Fruit fly (Drosophila melanogaster) whole organism, embryonic: ENCODE results near the gene gb.

ENCODE experiments used
- Adf1 ChIP-seq: fragments of 200-800 bp; sonication (Bioruptor generic); IDR thresholded peaks from 2 replicates; pipeline ENCODE4 v1.3.6; 2022; ENCODE audit warnings: missing biosample characterization, missing genetic modification characterization
- CG10147 ChIP-seq: fragments of 200-800 bp; sonication (Bioruptor generic); optimal IDR thresholded peaks from 2 replicates; lab custom pipeline; 2019; ENCODE audit warnings: missing biosample characterization, mild to moderate bottlenecking, missing genetic modification characterization, moderate library complexity
- CG10366 ChIP-seq: fragments of 200-800 bp; sonication (Bioruptor generic); IDR thresholded peaks from 2 replicates; pipeline ENCODE4 v1.3.6; 2022; ENCODE audit warnings: missing biosample characterization, missing genetic modification characterization
- CG10565 ChIP-seq: fragments of 200-800 bp; sonication (Bioruptor generic); optimal IDR thresholded peaks from 3 replicates; lab custom pipeline; 2016; ENCODE audit warnings: missing biosample characterization, mild to moderate bottlenecking, missing genetic modification characterization
- CG11723 ChIP-seq: fragments of 200-800 bp; sonication (Bioruptor generic); optimal IDR thresholded peaks from 2 replicates; lab custom pipeline; 2017; ENCODE audit warnings: missing biosample characterization, mild to moderate bottlenecking, missing genetic modification characterization
- CG12104 ChIP-seq: fragments of 200-800 bp; sonication (Bioruptor generic); optimal IDR thresholded peaks from 3 replicates; lab custom pipeline; 2016; ENCODE audit warnings: missing biosample characterization, missing genetic modification characterization
- CG12744 ChIP-seq: fragments of 200-800 bp; sonication (Bioruptor generic); optimal IDR thresholded peaks from 2 replicates; lab custom pipeline; 2016; ENCODE audit warnings: missing biosample characterization, missing genetic modification characterization
- CG13424 ChIP-seq: fragments of 200-800 bp; sonication (Bioruptor generic); optimal IDR thresholded peaks from 2 replicates; lab custom pipeline; 2019; ENCODE audit warnings: missing biosample characterization, mild to moderate bottlenecking, missing genetic modification characterization, moderate library complexity
- CG14667 ChIP-seq: fragments of 200-800 bp; sonication (Bioruptor generic); IDR thresholded peaks from 2 replicates; pipeline ENCODE4 v1.3.6; 2022; ENCODE audit warnings: missing biosample characterization, missing genetic modification characterization
- CG17186 ChIP-seq: fragments of 200-800 bp; sonication (Bioruptor generic); optimal IDR thresholded peaks from 3 replicates; lab custom pipeline; 2017; ENCODE audit warnings: missing biosample characterization, missing genetic modification reagents, missing genetic modification characterization
- CG18764 ChIP-seq: fragments of 200-800 bp; sonication (Bioruptor generic); optimal IDR thresholded peaks from 3 replicates; lab custom pipeline; 2016; ENCODE audit warnings: missing biosample characterization, missing genetic modification characterization
- CG2120 ChIP-seq: fragments of 200-800 bp; sonication (Bioruptor generic); optimal IDR thresholded peaks from 3 replicates; lab custom pipeline; 2016; ENCODE audit warnings: missing biosample characterization, missing genetic modification characterization
- CG31388 ChIP-seq: fragments of 200-800 bp; sonication (Bioruptor generic); optimal IDR thresholded peaks from 2 replicates; lab custom pipeline; 2016; ENCODE audit warnings: missing biosample characterization, missing genetic modification characterization
- CG32532 ChIP-seq: fragments of 200-800 bp; sonication (Bioruptor generic); IDR thresholded peaks from 2 replicates; pipeline ENCODE4 v1.3.6; 2022; ENCODE audit warnings: missing biosample characterization, missing genetic modification characterization
- CG33557 ChIP-seq: fragments of 200-800 bp; sonication (Bioruptor generic); optimal IDR thresholded peaks from 2 replicates; lab custom pipeline; 2019; ENCODE audit warnings: missing biosample characterization, mild to moderate bottlenecking, missing genetic modification characterization, moderate library complexity
- CG34376 ChIP-seq: fragments of 200-800 bp; sonication (Bioruptor generic); optimal IDR thresholded peaks from 2 replicates; lab custom pipeline; 2018; ENCODE audit warnings: missing biosample characterization, mild to moderate bottlenecking, missing genetic modification characterization
- CG42726 ChIP-seq: fragments of 200-800 bp; sonication (Bioruptor generic); IDR thresholded peaks from 2 replicates; pipeline ENCODE4 v1.3.6; 2022; ENCODE audit warnings: missing biosample characterization, missing genetic modification characterization; ENCODE audit not compliant: partially characterized antibody
- CG4282 ChIP-seq: fragments of 200-800 bp; sonication (Bioruptor generic); optimal IDR thresholded peaks from 2 replicates; lab custom pipeline; 2016; ENCODE audit warnings: missing biosample characterization, missing genetic modification characterization
- CG43689 ChIP-seq: fragments of 200-800 bp; sonication (Bioruptor generic); IDR thresholded peaks from 2 replicates; pipeline ENCODE4 v1.3.6; 2022; ENCODE audit warnings: missing biosample characterization, missing genetic modification characterization
- CG4404 ChIP-seq: fragments of 200-800 bp; sonication (Bioruptor generic); IDR thresholded peaks from 2 replicates; pipeline ENCODE4 v1.3.6; 2022; ENCODE audit warnings: missing biosample characterization, missing genetic modification characterization
- CG6175 ChIP-seq: fragments of 200-800 bp; sonication (Bioruptor generic); IDR thresholded peaks from 3 replicates; pipeline ENCODE4 v1.3.6; 2022; ENCODE audit warnings: missing biosample characterization, missing genetic modification characterization
- CG9609 ChIP-seq: fragments of 200-800 bp; sonication (Bioruptor generic); optimal IDR thresholded peaks from 3 replicates; lab custom pipeline; 2016; ENCODE audit warnings: missing biosample characterization, missing genetic modification characterization
- Fer3 ChIP-seq: fragments of 200-800 bp; sonication (Bioruptor generic); optimal IDR thresholded peaks from 2 replicates; lab custom pipeline; 2018; ENCODE audit warnings: missing biosample characterization, mild to moderate bottlenecking, missing genetic modification characterization, moderate library complexity
- HHEX ChIP-seq: fragments of 200-800 bp; sonication (Bioruptor generic); optimal IDR thresholded peaks from 3 replicates; lab custom pipeline; 2017; ENCODE audit warnings: missing biosample characterization, mild to moderate bottlenecking, missing genetic modification characterization, missing genetic modification reagents
- HmgD ChIP-seq: fragments of 200-800 bp; sonication (Bioruptor generic); optimal IDR thresholded peaks from 3 replicates; lab custom pipeline; 2016; ENCODE audit warnings: missing biosample characterization, missing genetic modification characterization
- Hmr ChIP-seq: fragments of 200-800 bp; sonication (Bioruptor generic); optimal IDR thresholded peaks from 3 replicates; lab custom pipeline; 2017; ENCODE audit warnings: mild to moderate bottlenecking, missing biosample characterization, missing genetic modification reagents, missing genetic modification characterization
- Hmx ChIP-seq: fragments of 200-800 bp; sonication (Bioruptor generic); optimal IDR thresholded peaks from 2 replicates; lab custom pipeline; 2016; ENCODE audit warnings: missing biosample characterization, missing genetic modification characterization
- Nf-YA ChIP-seq: fragments of 200-800 bp; sonication (Bioruptor generic); IDR thresholded peaks from 2 replicates; pipeline ENCODE4 v1.3.6; 2022; ENCODE audit warnings: missing biosample characterization, missing genetic modification characterization
- Oaz ChIP-seq: fragments of 200-800 bp; sonication (Bioruptor generic); IDR thresholded peaks from 2 replicates; pipeline ENCODE4 v1.3.6; 2022; ENCODE audit warnings: missing biosample characterization, missing genetic modification characterization
- Taf1 ChIP-seq: fragments of 200-800 bp; sonication (Bioruptor generic); IDR thresholded peaks from 2 replicates; pipeline ENCODE4 v1.3.6; 2022; ENCODE audit warnings: missing biosample characterization, missing genetic modification characterization
- Usf ChIP-seq: fragments of 200-800 bp; sonication (Bioruptor generic); optimal IDR thresholded peaks from 2 replicates; lab custom pipeline; 2017; ENCODE audit warnings: missing genotype, missing biosample characterization, missing genetic modification characterization
- ac ChIP-seq: fragments of 200-800 bp; sonication (Bioruptor generic); optimal IDR thresholded peaks from 3 replicates; lab custom pipeline; 2017; ENCODE audit warnings: missing biosample characterization, mild to moderate bottlenecking, missing genetic modification characterization
- ash1 ChIP-seq: fragments of 200-800 bp; sonication (Bioruptor generic); optimal IDR thresholded peaks from 2 replicates; lab custom pipeline; 2018; ENCODE audit warnings: missing biosample characterization, mild to moderate bottlenecking, missing genetic modification characterization
- chif ChIP-seq, 2 experiments: fragments of 200-800 bp; sonication (Bioruptor generic); optimal IDR thresholded peaks; 3 replicates each; lab custom pipeline; 2016; ENCODE audit warnings: missing biosample characterization in 2 of 2, missing genetic modification characterization in 2 of 2
- chinmo ChIP-seq: fragments of 200-800 bp; sonication (Bioruptor generic); IDR thresholded peaks from 4 replicates; pipeline ENCODE4 v1.3.6; 2022; ENCODE audit warnings: missing biosample characterization, missing genetic modification characterization; ENCODE audit not compliant: partially characterized antibody
- danr ChIP-seq: fragments of 200-800 bp; sonication (Bioruptor generic); IDR thresholded peaks from 2 replicates; pipeline ENCODE4 v1.3.6; 2022; ENCODE audit warnings: missing biosample characterization, missing genetic modification characterization
- dmrt99B ChIP-seq: fragments of 200-800 bp; sonication (Bioruptor generic); optimal IDR thresholded peaks from 2 replicates; lab custom pipeline; 2018; ENCODE audit warnings: missing biosample characterization, mild to moderate bottlenecking, missing genetic modification characterization, moderate library complexity
- fd102C ChIP-seq: fragments of 200-800 bp; sonication (Bioruptor generic); optimal IDR thresholded peaks from 2 replicates; lab custom pipeline; 2018; ENCODE audit warnings: missing biosample characterization, mild to moderate bottlenecking, missing genetic modification characterization, moderate library complexity
- fd96Cb ChIP-seq: fragments of 200-800 bp; sonication (Bioruptor generic); optimal IDR thresholded peaks from 2 replicates; lab custom pipeline; 2018; ENCODE audit warnings: missing biosample characterization, mild to moderate bottlenecking, missing genetic modification characterization, moderate library complexity
- gfzf ChIP-seq: fragments of 200-800 bp; sonication (Bioruptor generic); optimal IDR thresholded peaks from 2 replicates; lab custom pipeline; 2016; ENCODE audit warnings: missing biosample characterization, mild to moderate bottlenecking, missing genetic modification characterization, moderate library complexity
- kni ChIP-seq: fragments of 200-800 bp; sonication (Bioruptor generic); optimal IDR thresholded peaks from 3 replicates; lab custom pipeline; 2017; ENCODE audit warnings: mild to moderate bottlenecking, missing biosample characterization, missing genetic modification reagents, missing genetic modification characterization
- pan ChIP-seq, 4 experiments: fragments of >200 bp in 3 of 4; fragments of 200-800 bp in 1 of 4; sonication (Bioruptor generic) in 1 of 4; optimal IDR thresholded peaks in 3 of 4; IDR thresholded peaks in 1 of 4; 2 replicates each; pipeline versions ENCODE4 v1.3.6 to Lab custom; 2017 to 2022; ENCODE audit warnings: missing biosample characterization in 2 of 4, missing genetic modification characterization in 2 of 4, mixed read lengths in 1 of 4
- pb ChIP-seq: fragments of 200-800 bp; sonication (Bioruptor generic); optimal IDR thresholded peaks from 3 replicates; lab custom pipeline; 2016; ENCODE audit warnings: missing biosample characterization, missing genetic modification characterization
- pfk ChIP-seq: fragments of 200-800 bp; sonication (Bioruptor generic); optimal IDR thresholded peaks from 2 replicates; lab custom pipeline; 2018; ENCODE audit warnings: missing biosample characterization, mild to moderate bottlenecking, missing genetic modification characterization, moderate library complexity
- pnt ChIP-seq: fragments of 200-800 bp; sonication (Bioruptor generic); optimal IDR thresholded peaks from 3 replicates; lab custom pipeline; 2016; ENCODE audit warnings: missing biosample characterization, missing genetic modification characterization
- shn ChIP-seq: fragments of 200-800 bp; sonication (Bioruptor generic); optimal IDR thresholded peaks from 3 replicates; lab custom pipeline; 2016; ENCODE audit warnings: missing biosample characterization, missing genetic modification characterization
- sqz ChIP-seq: fragments of 200-800 bp; sonication (Bioruptor generic); optimal IDR thresholded peaks from 3 replicates; lab custom pipeline; 2018; ENCODE audit warnings: missing biosample characterization, mild to moderate bottlenecking, missing genetic modification characterization
- stc ChIP-seq: fragments of 200-800 bp; sonication (Bioruptor generic); IDR thresholded peaks from 2 replicates; pipeline ENCODE4 v1.3.6; 2022; ENCODE audit warnings: missing biosample characterization, missing genetic modification characterization
- zen ChIP-seq: fragments of 200-800 bp; sonication (Bioruptor generic); optimal IDR thresholded peaks from 3 replicates; lab custom pipeline; 2018; ENCODE audit warnings: missing biosample characterization, mild to moderate bottlenecking, missing genetic modification characterization, moderate library complexity

The gb gene

DNA sequence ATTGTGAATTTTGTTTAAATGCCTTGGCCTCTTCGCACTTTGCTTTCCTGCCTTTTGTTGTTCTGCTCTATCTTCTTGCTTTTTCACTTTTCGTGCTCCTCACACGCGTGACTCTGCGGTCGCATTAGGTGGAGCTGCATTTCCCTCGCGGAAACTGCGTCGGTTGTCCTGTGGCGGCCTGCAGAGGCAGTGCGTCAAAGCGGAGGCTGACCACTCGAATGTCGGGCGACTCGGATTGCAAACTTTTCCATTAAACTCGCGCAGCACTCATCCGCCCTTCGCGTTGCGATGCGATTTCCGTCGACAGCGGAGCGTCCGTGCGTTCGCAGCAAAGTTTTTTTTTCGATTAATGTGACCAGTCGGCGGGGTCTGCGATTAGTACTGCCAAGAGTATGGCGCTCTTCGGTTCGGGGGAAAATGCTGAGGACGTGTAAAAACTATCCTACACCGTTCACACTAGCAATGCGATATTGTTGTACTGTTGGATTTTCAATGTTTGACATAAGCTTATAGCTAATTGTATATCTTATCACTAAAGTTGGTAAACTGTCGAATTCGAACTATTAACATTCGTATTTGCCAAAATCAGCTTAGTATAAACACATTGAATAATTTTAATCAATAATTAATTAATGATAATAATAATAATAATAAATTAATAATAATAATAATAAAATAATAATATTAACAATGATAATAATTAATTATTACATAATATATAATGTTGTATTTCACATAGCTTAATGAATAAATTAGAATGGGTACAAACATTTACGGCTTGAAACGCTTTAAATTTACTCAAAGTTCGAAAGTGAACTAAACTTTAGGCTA lies 38.8 kb upstream of the gb start, which contains the start of gene CG6051 (continued):
- no peak for TF ChIP-seq fd102C (GFP tag; lab: Kevin White, UChicago)
- TF ChIP-seq fd96Cb (tag; lab: Kevin White, UChicago), result peak; percentile 60
- TF ChIP-seq zen (tag; lab: Kevin White, UChicago), result peak; percentile 63
- no peak for TF ChIP-seq ash1 (GFP tag; lab: Kevin White, UChicago)
- TF ChIP-seq CG12104, result peak; percentile 37
- TF ChIP-seq CG4282, result peak; percentile 31
- TF ChIP-seq kni (GFP tag; lab: Kevin White, UChicago), result peak; percentile 56
- no peak for TF ChIP-seq stc
- TF ChIP-seq pan (optimal IDR thresholded peaks at IDR 0.05; lab: Kevin White, UChicago), result no peak
- TF ChIP-seq pan (GFP tag; optimal IDR thresholded peaks at IDR 0.05 in 1 of 2, IDR thresholded peaks at IDR 0.05 in 1 of 2), result no peak
- TF ChIP-seq Adf1, result no peak
- TF ChIP-seq Hmx (GFP tag; lab: Kevin White, UChicago), result no peak
- no peak for TF ChIP-seq CG31388 (GFP tag; lab: Kevin White, UChicago)
- no peak for TF ChIP-seq ac (GFP tag; lab: Kevin White, UChicago)
- TF ChIP-seq CG2120, result peak; percentile 69
- peak; percentile 95 for TF ChIP-seq sqz
- TF ChIP-seq Fer3 (tag; lab: Kevin White, UChicago), result peak; percentile 69
- TF ChIP-seq CG18764, result peak; percentile 16
- no peak for TF ChIP-seq CG17186 (GFP tag; lab: Kevin White, UChicago)
- no peak for TF ChIP-seq CG10565 (GFP tag; lab: Kevin White, UChicago)
- TF ChIP-seq dmrt99B (tag; lab: Kevin White, UChicago), result peak; percentile 48
- TF ChIP-seq CG14667 (GFP tag; lab: Robert Waterston, UW), result no peak
- TF ChIP-seq Taf1, result no peak
- TF ChIP-seq Oaz (GFP tag; lab: Robert Waterston, UW), result no peak
- no peak for TF ChIP-seq Usf
- TF ChIP-seq pnt, result peak; percentile 23
- TF ChIP-seq CG13424 (tag; lab: Kevin White, UChicago), result peak; percentile 65
- peak; percentile 54 for TF ChIP-seq Hmr (GFP tag; lab: Kevin White, UChicago)
- TF ChIP-seq CG42726, result no peak
- no peak for TF ChIP-seq Nf-YA
- TF ChIP-seq CG33557, result peak; percentile 10
- TF ChIP-seq CG43689, result no peak
- no peak for TF ChIP-seq CG10366 (GFP tag; lab: Robert Waterston, UW)
- peak; percentile 65 for TF ChIP-seq HHEX (GFP tag; lab: Kevin White, UChicago)
- TF ChIP-seq CG34376 (GFP tag; lab: Kevin White, UChicago), result peak; percentile 71
- TF ChIP-seq danr (GFP tag; lab: Robert Waterston, UW), result no peak
- no peak for TF ChIP-seq CG32532 (GFP tag; lab: Robert Waterston, UW)
- TF ChIP-seq chinmo, result no peak
- peak; percentile 11 for TF ChIP-seq pb (GFP tag; lab: Kevin White, UChicago)
- no peak for TF ChIP-seq CG12744 (GFP tag; lab: Kevin White, UChicago)
- peak; percentile 45 for TF ChIP-seq HmgD (GFP tag; lab: Kevin White, UChicago)
- TF ChIP-seq CG11723 (GFP tag; lab: Kevin White, UChicago), result peak; percentile 4
- no peak for TF ChIP-seq CG6175 (GFP tag; lab: Robert Waterston, UW)
- peak in 1 of 2 experiments; percentile 45 for TF ChIP-seq chif (GFP tag; optimal IDR thresholded peaks at IDR 0.05; lab: Kevin White, UChicago)
- no peak for TF ChIP-seq CG4404 (GFP tag; lab: Robert Waterston, UW)
- peak; percentile 66 for TF ChIP-seq CG9609 (GFP tag; lab: Kevin White, UChicago)
- peak; percentile 79 for TF ChIP-seq gfzf
- peak; percentile 48 for TF ChIP-seq pfk
- TF ChIP-seq CG10147 (GFP tag; lab: Kevin White, UChicago), result no peak
- TF ChIP-seq shn (GFP tag; lab: Kevin White, UChicago), result no peak
